Worm (Caenorhabditis elegans) whole organism, L4 larva: ENCODE measurements around the gene F36G3.2.
A peak's percentile ranks its signal among the peaks of the same experiment; 100 is the strongest.

Experiments used
- D1046.2 ChIP-seq: fragments of 200-800 bp; sonication (Bioruptor generic); IDR thresholded peaks from 2 replicates; pipeline ENCODE4 v1.3.6; 2022; ENCODE audit warnings: missing genetic modification characterization, missing compliant biosample characterization
- F10B5.3 ChIP-seq: sonication (generic microtip); optimal IDR thresholded peaks from 2 replicates; lab custom pipeline; 2016; ENCODE audit warnings: mild to moderate bottlenecking, missing genetic modification characterization, missing compliant biosample characterization
- F26F4.8 ChIP-seq: fragments of 200-800 bp; sonication (Bioruptor generic); conservative IDR thresholded peaks from 2 replicates; pipeline ENCODE4 v1.3.6; 2022; ENCODE audit warnings: missing genetic modification characterization, missing compliant biosample characterization
- F49E8.2 ChIP-seq: sonication (generic microtip); optimal IDR thresholded peaks from 2 replicates; lab custom pipeline; 2016; ENCODE audit warnings: missing compliant biosample characterization, mild to moderate bottlenecking, missing genetic modification characterization, borderline replicate concordance
- T26A8.4 ChIP-seq: fragments of 200-800 bp; sonication (Bioruptor generic); IDR thresholded peaks from 2 replicates; pipeline ENCODE4 v1.3.6; 2022; ENCODE audit warnings: missing genetic modification characterization, missing compliant biosample characterization
- Y105C5A.15 ChIP-seq: fragments of 200-800 bp; sonication (Bioruptor generic); IDR thresholded peaks from 2 replicates; pipeline ENCODE4 v1.3.6; 2022; ENCODE audit warnings: missing genetic modification characterization, missing compliant biosample characterization
- Y48G9A.11 ChIP-seq: fragments of 200-800 bp; sonication (Bioruptor generic); IDR thresholded peaks from 2 replicates; pipeline ENCODE4 v1.3.6; 2022; ENCODE audit warnings: missing genetic modification reagents, missing genetic modification characterization, missing compliant biosample characterization
- Y5F2A.4 ChIP-seq: fragments of 200-800 bp; sonication (Bioruptor generic); optimal IDR thresholded peaks from 2 replicates; lab custom pipeline; 2018; ENCODE audit warnings: mild to moderate bottlenecking, missing genetic modification characterization, missing compliant biosample characterization
- Y75B8A.6 ChIP-seq: fragments of 200-800 bp; sonication (Bioruptor generic); IDR thresholded peaks from 2 replicates; pipeline ENCODE4 v1.3.6; 2022; ENCODE audit warnings: missing genetic modification reagents, missing genetic modification characterization, missing compliant biosample characterization
- aly-2 ChIP-seq: sonication (generic microtip); optimal IDR thresholded peaks from 2 replicates; lab custom pipeline; 2018; ENCODE audit warnings: missing biosample characterization, missing genetic modification characterization
- arid-1 ChIP-seq: fragments of 200-800 bp; sonication (Bioruptor generic); conservative IDR thresholded peaks from 2 replicates; pipeline ENCODE4 v1.3.6; 2022; ENCODE audit warnings: missing genetic modification reagents, missing genetic modification characterization, missing compliant biosample characterization
- ceh-20 ChIP-seq: fragments of 200-800 bp; sonication (Bioruptor generic); IDR thresholded peaks from 2 replicates; pipeline ENCODE4 v1.3.6; 2022; ENCODE audit warnings: missing genetic modification reagents, missing genetic modification characterization, missing compliant biosample characterization
- ces-1 ChIP-seq: fragments of 150-350 bp; sonication (generic microtip); optimal IDR thresholded peaks from 4 replicates; lab custom pipeline; 2014; ENCODE audit warnings: missing biosample characterization, missing genetic modification reagents, missing genetic modification characterization
- cey-2 ChIP-seq: sonication (generic microtip); optimal IDR thresholded peaks from 3 replicates; lab custom pipeline; 2017; ENCODE audit warnings: missing genetic modification characterization, mild to moderate bottlenecking, missing compliant biosample characterization, antibody characterized with exemption, borderline replicate concordance; ENCODE audit not compliant: insufficient read depth
- ctbp-1 ChIP-seq: fragments of 200-800 bp; sonication (Bioruptor generic); IDR thresholded peaks from 2 replicates; pipeline ENCODE4 v1.3.6; 2022; ENCODE audit warnings: missing genetic modification reagents, missing genetic modification characterization, missing compliant biosample characterization
- daf-16 ChIP-seq, 3 experiments: sonication (generic microtip); optimal IDR thresholded peaks; 2 replicates each; lab custom pipeline; 2016 to 2017; ENCODE audit warnings: missing genetic modification characterization in 3 of 3, missing genetic modification reagents in 3 of 3, mild to moderate bottlenecking in 2 of 3, missing compliant biosample characterization in 2 of 3, missing biosample characterization in 1 of 3, moderate library complexity in 1 of 3
- daf-8 ChIP-seq: fragments of 200-800 bp; sonication (Bioruptor generic); IDR thresholded peaks from 2 replicates; pipeline ENCODE4 v1.3.6; 2022; ENCODE audit warnings: missing genetic modification characterization, missing compliant biosample characterization
- dmd-6 ChIP-seq: fragments of 200-800 bp; sonication (Bioruptor generic); IDR thresholded peaks from 2 replicates; pipeline ENCODE4 v1.3.6; 2022; ENCODE audit warnings: missing genetic modification reagents, missing genetic modification characterization, missing compliant biosample characterization
- dmd-8 ChIP-seq: fragments of 200-800 bp; sonication (Bioruptor generic); IDR thresholded peaks from 2 replicates; pipeline ENCODE4 v1.3.6; 2022; ENCODE audit warnings: missing genetic modification characterization, missing compliant biosample characterization
- dmd-9 ChIP-seq: fragments of 200-800 bp; sonication (Bioruptor generic); IDR thresholded peaks from 2 replicates; pipeline ENCODE4 v1.3.6; 2022; ENCODE audit warnings: missing genetic modification reagents, missing genetic modification characterization, missing compliant biosample characterization
- egl-27 ChIP-seq: sonication (generic microtip); optimal IDR thresholded peaks from 3 replicates; lab custom pipeline; 2017; ENCODE audit warnings: missing biosample characterization, missing genetic modification reagents, missing genetic modification characterization
- hlh-11 ChIP-seq: fragments of 200-800 bp; sonication (Bioruptor generic); optimal IDR thresholded peaks from 2 replicates; lab custom pipeline; 2018; ENCODE audit warnings: mild to moderate bottlenecking, missing genetic modification characterization, missing compliant biosample characterization
- hmg-1.1 ChIP-seq: fragments of 200-800 bp; sonication (Bioruptor generic); IDR thresholded peaks from 2 replicates; pipeline ENCODE4 v1.3.6; 2022; ENCODE audit warnings: missing genetic modification reagents, missing genetic modification characterization, missing compliant biosample characterization
- jun-1 ChIP-seq: fragments of 150-350 bp; optimal IDR thresholded peaks from 2 replicates; lab custom pipeline; 2014; ENCODE audit warnings: missing biosample characterization, missing genetic modification reagents, missing genetic modification characterization
- lin-1 ChIP-seq: fragments of 200-800 bp; sonication (Bioruptor generic); IDR thresholded peaks from 2 replicates; pipeline ENCODE4 v1.3.6; 2022; ENCODE audit warnings: missing genetic modification reagents, missing genetic modification characterization, missing compliant biosample characterization
- lin-13 ChIP-seq: fragments of 150-350 bp; optimal IDR thresholded peaks from 2 replicates; lab custom pipeline; 2014; ENCODE audit warnings: missing biosample characterization, missing genetic modification reagents, missing genetic modification characterization
- lin-38 ChIP-seq: fragments of 200-800 bp; sonication (Bioruptor generic); IDR thresholded peaks from 2 replicates; pipeline ENCODE4 v1.3.6; 2022; ENCODE audit warnings: missing genetic modification reagents, missing genetic modification characterization, missing compliant biosample characterization
- lin-39 ChIP-seq: fragments of 150-350 bp; optimal IDR thresholded peaks from 2 replicates; lab custom pipeline; 2014; ENCODE audit warnings: missing biosample characterization, missing genetic modification reagents, missing genetic modification characterization
- lsy-2 ChIP-seq, 2 experiments: fragments of 150-350 bp in 1 of 2; sonication (generic microtip) in 1 of 2; optimal IDR thresholded peaks; 2 replicates each; lab custom pipeline; 2014 to 2017; ENCODE audit warnings: missing biosample characterization in 2 of 2, missing genetic modification characterization in 2 of 2
- madf-5 ChIP-seq, 2 experiments: fragments of 200-800 bp; sonication (Bioruptor generic); IDR thresholded peaks; 2 replicates each; pipeline ENCODE4 v1.3.6; 2022; ENCODE audit warnings: missing compliant biosample characterization in 2 of 2, missing genetic modification characterization in 2 of 2
- madf-9 ChIP-seq: fragments of 200-800 bp; sonication (Bioruptor generic); conservative IDR thresholded peaks from 2 replicates; pipeline ENCODE4 v1.3.6; 2022; ENCODE audit warnings: missing genetic modification reagents, missing genetic modification characterization, missing compliant biosample characterization
- mdt-29 ChIP-seq: fragments of 200-800 bp; sonication (Bioruptor generic); IDR thresholded peaks from 2 replicates; pipeline ENCODE4 v1.3.6; 2022; ENCODE audit warnings: missing genetic modification reagents, missing genetic modification characterization, missing compliant biosample characterization
- mxl-2 ChIP-seq: fragments of 200-800 bp; sonication (Bioruptor generic); conservative IDR thresholded peaks from 2 replicates; pipeline ENCODE4 v1.3.6; 2022; ENCODE audit warnings: missing genetic modification reagents, missing genetic modification characterization, missing compliant biosample characterization
- mxl-3 ChIP-seq: fragments of 200-800 bp; sonication (Bioruptor generic); optimal IDR thresholded peaks from 2 replicates; lab custom pipeline; 2018; ENCODE audit warnings: mild to moderate bottlenecking, missing genetic modification characterization, missing compliant biosample characterization
- nhr-11 ChIP-seq: fragments of 150-350 bp; optimal IDR thresholded peaks from 2 replicates; lab custom pipeline; 2014; ENCODE audit warnings: missing biosample characterization, missing genetic modification characterization
- nhr-25 ChIP-seq: sonication (generic microtip); optimal IDR thresholded peaks from 2 replicates; lab custom pipeline; 2017; ENCODE audit warnings: missing genetic modification characterization, mild to moderate bottlenecking, missing compliant biosample characterization, antibody characterized with exemption, moderate library complexity, borderline replicate concordance; ENCODE audit not compliant: insufficient read depth
- nhr-28 ChIP-seq: fragments of 150-350 bp; optimal IDR thresholded peaks from 2 replicates; lab custom pipeline; 2014; ENCODE audit warnings: missing biosample characterization, missing genetic modification characterization
- nhr-42 ChIP-seq: fragments of 200-800 bp; sonication (Bioruptor generic); IDR thresholded peaks from 2 replicates; pipeline ENCODE4 v1.3.6; 2022; ENCODE audit warnings: missing genetic modification characterization, missing compliant biosample characterization
- nhr-76 ChIP-seq: fragments of 150-350 bp; optimal IDR thresholded peaks from 2 replicates; lab custom pipeline; 2014; ENCODE audit warnings: missing biosample characterization, missing genetic modification characterization
- pqm-1 ChIP-seq: sonication (generic microtip); optimal IDR thresholded peaks from 2 replicates; lab custom pipeline; 2017; ENCODE audit warnings: missing biosample characterization, missing genetic modification characterization
- rbr-2 ChIP-seq: sonication (generic microtip); optimal IDR thresholded peaks from 2 replicates; lab custom pipeline; 2016; ENCODE audit warnings: missing genotype, missing genetic modification characterization, missing compliant biosample characterization
- saeg-2 ChIP-seq: fragments of 200-800 bp; sonication (Bioruptor generic); IDR thresholded peaks from 2 replicates; pipeline ENCODE4 v1.3.6; 2022; ENCODE audit warnings: missing genetic modification reagents, missing genetic modification characterization, missing compliant biosample characterization
- sdz-12 ChIP-seq: fragments of 200-800 bp; sonication (Bioruptor generic); optimal IDR thresholded peaks from 2 replicates; lab custom pipeline; 2018; ENCODE audit warnings: mild to moderate bottlenecking, missing genetic modification characterization, missing compliant biosample characterization
- set-16 ChIP-seq: fragments of 200-800 bp; sonication (Bioruptor generic); IDR thresholded peaks from 2 replicates; pipeline ENCODE4 v1.3.6; 2022; ENCODE audit warnings: missing genetic modification reagents, missing genetic modification characterization, missing compliant biosample characterization
- unc-130 ChIP-seq: sonication (generic microtip); optimal IDR thresholded peaks from 2 replicates; lab custom pipeline; 2016; ENCODE audit warnings: missing genetic modification reagents, missing genetic modification characterization, missing compliant biosample characterization
- unc-62 ChIP-seq, 3 experiments: fragments of 150-350 bp in 1 of 3; sonication (generic microtip); optimal IDR thresholded peaks in 2 of 3; peaks in 1 of 3; 1 replicate in 1 of 3; 2 replicates in 2 of 3; lab custom pipeline; 2014 to 2017; ENCODE audit warnings: missing biosample characterization in 3 of 3, missing genetic modification characterization in 3 of 3, missing genetic modification reagents in 3 of 3, missing genotype in 1 of 3
- vab-7 ChIP-seq: fragments of 200-800 bp; sonication (Bioruptor generic); IDR thresholded peaks from 2 replicates; pipeline ENCODE4 v1.3.6; 2022; ENCODE audit warnings: missing genetic modification reagents, missing genetic modification characterization, missing compliant biosample characterization
- zag-1 ChIP-seq: fragments of 150-350 bp; optimal IDR thresholded peaks from 2 replicates; lab custom pipeline; 2014; ENCODE audit warnings: missing biosample characterization, missing genetic modification characterization
- zip-2 ChIP-seq: fragments of 150-350 bp; optimal IDR thresholded peaks from 2 replicates; lab custom pipeline; 2014; ENCODE audit warnings: missing biosample characterization, missing genetic modification characterization
- ztf-7 ChIP-seq: fragments of 150-350 bp; optimal IDR thresholded peaks from 2 replicates; lab custom pipeline; 2014; ENCODE audit warnings: missing biosample characterization, missing genetic modification characterization

The F36G3.2 gene

ce11 chrX:9837989-9838541 lies 44.0 kb upstream of the F36G3.2 start, which contains the start of gene ipla-2 (continued):
- TF ChIP-seq daf-8 (GFP tag; lab: Robert Waterston, UW) (no peak), set-16 (GFP tag; lab: Robert Waterston, UW) (no peak), nhr-11 (tag; lab: Kevin White, UChicago) (peak; percentile 83), hmg-1.1 (GFP tag; lab: Robert Waterston, UW) (peak; percentile 64), nhr-28 (tag; lab: Kevin White, UChicago) (peak; percentile 46), Y48G9A.11 (GFP tag; lab: Robert Waterston, UW) (no peak), cey-2 (no peak), F10B5.3 (tag; lab: Kevin White, UChicago) (no peak), dmd-9 (GFP tag; lab: Robert Waterston, UW) (no peak), lin-38 (peak; percentile 86), ctbp-1 (GFP tag; lab: Robert Waterston, UW) (peak; percentile 27; the same call in 1 of the 2 replicates), arid-1 (GFP tag; lab: Robert Waterston, UW) (no peak), ceh-20 (no peak), unc-62 (GFP tag; optimal IDR thresholded peaks at IDR 0.05 in 1 of 2; lab: Kevin White, UChicago) (no peak), unc-62 (tag; optimal IDR thresholded peaks at IDR 0.05; lab: Kevin White, UChicago) (no peak), nhr-76 (no peak), nhr-25 (tag; lab: Kevin White, UChicago) (no peak), ztf-7 (tag; lab: Kevin White, UChicago) (peak; percentile 32), F49E8.2 (tag; lab: Kevin White, UChicago) (no peak), T26A8.4 (GFP tag; lab: Robert Waterston, UW) (no peak), dmd-6 (GFP tag; lab: Robert Waterston, UW) (peak; percentile 57), zip-2 (no peak), daf-16 (GFP tag; optimal IDR thresholded peaks at IDR 0.05; lab: Kevin White, UChicago) (no peak), daf-16 (tag; optimal IDR thresholded peaks at IDR 0.05; lab: Kevin White, UChicago) (peak; percentile 34), D1046.2 (GFP tag; lab: Robert Waterston, UW) (no peak), pqm-1 (no peak), hlh-11 (tag; lab: Kevin White, UChicago) (peak; percentile 82), dmd-8 (GFP tag; lab: Robert Waterston, UW) (no peak), madf-9 (0 out of 2 replicates have a peak, but pooled peaks have one; percentile 38), lin-1 (GFP tag; lab: Robert Waterston, UW) (no peak), unc-130 (GFP tag; lab: Kevin White, UChicago) (no peak), aly-2 (no peak), lin-39 (tag; lab: Kevin White, UChicago) (no peak), madf-5 (GFP tag; IDR thresholded peaks at IDR 0.05; lab: Robert Waterston, UW) (no peak), mxl-3 (GFP tag; lab: Kevin White, UChicago) (peak; percentile 95), jun-1 (no peak), nhr-42 (GFP tag; lab: Robert Waterston, UW) (no peak), Y105C5A.15 (GFP tag; lab: Robert Waterston, UW) (no peak), lsy-2 (tag; optimal IDR thresholded peaks at IDR 0.05; lab: Kevin White, UChicago) (peak; percentile 23 to 78), rbr-2 (peak; percentile 48), saeg-2 (GFP tag; lab: Robert Waterston, UW) (no peak), zag-1 (tag; lab: Kevin White, UChicago) (no peak), vab-7 (no peak), lin-13 (no peak), egl-27 (tag; lab: Kevin White, UChicago) (no peak), ces-1 (peak; percentile 43), F26F4.8 (GFP tag; lab: Robert Waterston, UW) (no peak), sdz-12 (GFP tag; lab: Kevin White, UChicago) (no peak), Y5F2A.4 (GFP tag; lab: Kevin White, UChicago) (no peak), mdt-29 (GFP tag; lab: Robert Waterston, UW) (no peak), Y75B8A.6 (GFP tag; lab: Robert Waterston, UW) (no peak), mxl-2 (GFP tag; lab: Robert Waterston, UW) (no peak)
